Worm (Caenorhabditis elegans): ENCODE results near the gene baf-1.

DNA sequence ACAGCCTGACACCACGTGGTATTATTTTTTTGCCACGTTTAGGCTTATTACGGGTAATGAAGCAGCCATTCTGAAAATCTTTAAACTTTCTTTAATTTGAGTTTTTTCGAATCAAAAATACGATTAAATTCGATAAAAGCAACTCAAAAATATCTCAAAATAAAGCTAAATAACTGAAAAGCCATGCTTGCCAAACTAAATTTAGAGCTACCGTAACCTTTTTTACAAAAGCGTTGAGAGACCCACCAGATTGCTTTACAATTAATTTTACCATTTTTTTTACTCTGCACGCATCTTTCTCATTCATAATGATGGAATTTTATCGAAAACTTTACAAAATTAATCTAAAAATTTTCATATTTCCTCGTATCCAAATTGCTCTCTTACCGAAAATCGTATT is 20.8 kb downstream of the baf-1 start:
- no peak for TF ChIP-seq unc-62 (GFP tag; optimal IDR thresholded peaks at IDR 0.05)
- TF ChIP-seq lsy-2 (tag; optimal IDR thresholded peaks at IDR 0.05): no peak
- TF ChIP-seq elt-3 (tag; optimal IDR thresholded peaks at IDR 0.05): no peak
- no peak for TF ChIP-seq sptf-1 (tag; optimal IDR thresholded peaks at IDR 0.05)
- no peak for TF ChIP-seq nhr-28 (tag; optimal IDR thresholded peaks at IDR 0.05)
- no peak for TF ChIP-seq mep-1 (tag; optimal IDR thresholded peaks at IDR 0.05)
- TF ChIP-seq unc-39 (tag; optimal IDR thresholded peaks at IDR 0.05): no peak
- no peak for TF ChIP-seq snpc-4 (tag; optimal IDR thresholded peaks at IDR 0.05)
- no peak for TF ChIP-seq lin-13 (tag; optimal IDR thresholded peaks at IDR 0.05)
- no peak for TF ChIP-seq ztf-11 (tag; optimal IDR thresholded peaks at IDR 0.05)
- TF ChIP-seq nhr-237 (tag; optimal IDR thresholded peaks at IDR 0.05): no peak
- TF ChIP-seq mls-2 (tag; optimal IDR thresholded peaks at IDR 0.05): no peak
- no peak for TF ChIP-seq blmp-1 (tag; optimal IDR thresholded peaks at IDR 0.05)
- no peak for TF ChIP-seq ham-2 (GFP tag; optimal IDR thresholded peaks at IDR 0.05)
